Fruit fly (Drosophila melanogaster) whole organism, embryonic: ENCODE data around the gene Ugt35E2.

Experiments used
- Abd-B ChIP-seq: fragments of 200-800 bp; sonication (Bioruptor generic); optimal IDR thresholded peaks from 2 replicates; lab custom pipeline; 2018; ENCODE audit warnings: missing biosample characterization, mild to moderate bottlenecking, missing genetic modification characterization, moderate library complexity
- Asciz ChIP-seq: fragments of 200-800 bp; sonication (Bioruptor generic); optimal IDR thresholded peaks from 2 replicates; lab custom pipeline; 2017; ENCODE audit warnings: missing biosample characterization, mild to moderate bottlenecking, missing genetic modification characterization, missing genetic modification reagents
- Bdp1 ChIP-seq: fragments of 200-800 bp; sonication (Bioruptor generic); optimal IDR thresholded peaks from 3 replicates; lab custom pipeline; 2016; ENCODE audit warnings: missing biosample characterization, missing genetic modification characterization
- CG10543 ChIP-seq: fragments of 200-800 bp; sonication (Bioruptor generic); optimal IDR thresholded peaks from 3 replicates; lab custom pipeline; 2017; ENCODE audit warnings: missing biosample characterization, mild to moderate bottlenecking, missing genetic modification characterization, moderate library complexity
- CG10565 ChIP-seq: fragments of 200-800 bp; sonication (Bioruptor generic); optimal IDR thresholded peaks from 3 replicates; lab custom pipeline; 2016; ENCODE audit warnings: missing biosample characterization, mild to moderate bottlenecking, missing genetic modification characterization
- CG1233 ChIP-seq: fragments of 200-800 bp; sonication (Bioruptor generic); optimal IDR thresholded peaks from 4 replicates; lab custom pipeline; 2018; ENCODE audit warnings: missing biosample characterization, mild to moderate bottlenecking, missing genetic modification characterization
- CG12744 ChIP-seq: fragments of 200-800 bp; sonication (Bioruptor generic); optimal IDR thresholded peaks from 2 replicates; lab custom pipeline; 2016; ENCODE audit warnings: missing biosample characterization, missing genetic modification characterization
- CG1603 ChIP-seq: fragments of 200-800 bp; sonication (Bioruptor generic); optimal IDR thresholded peaks from 2 replicates; lab custom pipeline; 2019; ENCODE audit warnings: missing biosample characterization, mild to moderate bottlenecking, missing genetic modification characterization, moderate library complexity
- CG17359 ChIP-seq: fragments of 200-800 bp; sonication (Bioruptor generic); optimal IDR thresholded peaks from 3 replicates; lab custom pipeline; 2018; ENCODE audit warnings: missing biosample characterization, mild to moderate bottlenecking, missing genetic modification characterization, moderate library complexity
- CG17361 ChIP-seq: fragments of 200-800 bp; sonication (Bioruptor generic); IDR thresholded peaks from 3 replicates; pipeline ENCODE4 v1.3.6; 2022; ENCODE audit warnings: missing biosample characterization, missing genetic modification characterization
- CG2199 ChIP-seq: fragments of 200-800 bp; sonication (Bioruptor generic); IDR thresholded peaks from 3 replicates; pipeline ENCODE4 v1.3.6; 2022; ENCODE audit warnings: missing biosample characterization, missing genetic modification characterization
- CG3065 ChIP-seq: fragments of 200-800 bp; sonication (Bioruptor generic); optimal IDR thresholded peaks from 2 replicates; lab custom pipeline; 2016; ENCODE audit warnings: missing biosample characterization, missing genetic modification characterization
- CG4360 ChIP-seq: fragments of 200-800 bp; sonication (Bioruptor generic); IDR thresholded peaks from 2 replicates; pipeline ENCODE4 v1.3.6; 2022; ENCODE audit warnings: missing biosample characterization, missing genetic modification characterization
- CG4854 ChIP-seq: fragments of 200-800 bp; sonication (Bioruptor generic); optimal IDR thresholded peaks from 2 replicates; lab custom pipeline; 2016; ENCODE audit warnings: missing biosample characterization, missing genetic modification characterization, inconsistent platforms
- CG6765 ChIP-seq: fragments of 200-800 bp; sonication (Bioruptor generic); optimal IDR thresholded peaks from 3 replicates; lab custom pipeline; 2017; ENCODE audit warnings: missing biosample characterization, mild to moderate bottlenecking, missing genetic modification characterization
- CG7271 ChIP-seq: fragments of 200-800 bp; sonication (Bioruptor generic); optimal IDR thresholded peaks from 2 replicates; lab custom pipeline; 2018; ENCODE audit warnings: missing biosample characterization, mild to moderate bottlenecking, missing genetic modification characterization, moderate library complexity
- CG7963 ChIP-seq: fragments of 200-800 bp; sonication (Bioruptor generic); IDR thresholded peaks from 3 replicates; pipeline ENCODE4 v1.3.6; 2022; ENCODE audit warnings: missing biosample characterization, missing genetic modification characterization; ENCODE audit not compliant: partially characterized antibody
- CG9817 ChIP-seq: fragments of 200-800 bp; sonication (Bioruptor generic); optimal IDR thresholded peaks from 2 replicates; lab custom pipeline; 2018; ENCODE audit warnings: missing biosample characterization, mild to moderate bottlenecking, missing genetic modification characterization, moderate library complexity
- Dip2 ChIP-seq: fragments of 200-800 bp; sonication (Bioruptor generic); IDR thresholded peaks from 2 replicates; pipeline ENCODE4 v1.3.6; 2022; ENCODE audit warnings: missing biosample characterization, missing genetic modification characterization
- Dref ChIP-seq: fragments of 200-800 bp; sonication (Bioruptor generic); IDR thresholded peaks from 2 replicates; pipeline ENCODE4 v1.3.6; 2022; ENCODE audit warnings: missing biosample characterization, missing genetic modification characterization
- HLH54F ChIP-seq: fragments of 200-800 bp; sonication (Bioruptor generic); optimal IDR thresholded peaks from 3 replicates; lab custom pipeline; 2016; ENCODE audit warnings: missing biosample characterization, missing genetic modification characterization
- Hmx ChIP-seq: fragments of 200-800 bp; sonication (Bioruptor generic); optimal IDR thresholded peaks from 2 replicates; lab custom pipeline; 2016; ENCODE audit warnings: missing biosample characterization, missing genetic modification characterization
- Hr51 ChIP-seq, 2 experiments: fragments of 200-800 bp; sonication (Bioruptor generic); optimal IDR thresholded peaks; 2 replicates in 1 of 2; 3 replicates in 1 of 2; lab custom pipeline; 2016 to 2018; ENCODE audit warnings: missing biosample characterization in 2 of 2, missing genetic modification characterization in 2 of 2, mild to moderate bottlenecking in 1 of 2, moderate library complexity in 1 of 2
- MESR4 ChIP-seq: fragments of 200-800 bp; sonication (Bioruptor generic); optimal IDR thresholded peaks from 2 replicates; lab custom pipeline; 2018; ENCODE audit warnings: missing biosample characterization, mild to moderate bottlenecking, missing genetic modification characterization, moderate library complexity
- Nf-YB ChIP-seq: fragments of 200-800 bp; sonication (Bioruptor generic); optimal IDR thresholded peaks from 3 replicates; lab custom pipeline; 2019; ENCODE audit warnings: missing biosample characterization, mild to moderate bottlenecking, missing genetic modification characterization, moderate library complexity
- Rfx ChIP-seq: fragments of 200-800 bp; sonication (Bioruptor generic); IDR thresholded peaks from 2 replicates; pipeline ENCODE4 v1.3.6; 2022; ENCODE audit warnings: missing biosample characterization, missing genetic modification characterization
- Rx ChIP-seq: fragments of 200-800 bp; sonication (Bioruptor generic); IDR thresholded peaks from 2 replicates; pipeline ENCODE4 v1.3.6; 2022; ENCODE audit warnings: missing biosample characterization, missing genetic modification characterization
- Sry-β ChIP-seq: fragments of 200-800 bp; sonication (Bioruptor generic); optimal IDR thresholded peaks from 2 replicates; lab custom pipeline; 2018; ENCODE audit warnings: missing biosample characterization, mild to moderate bottlenecking, missing genetic modification characterization, moderate library complexity
- Xbp1 ChIP-seq: fragments of 200-800 bp; sonication (Bioruptor generic); optimal IDR thresholded peaks from 3 replicates; lab custom pipeline; 2016; ENCODE audit warnings: missing biosample characterization, mild to moderate bottlenecking, missing genetic modification characterization
- az2 ChIP-seq: fragments of 200-800 bp; sonication (Bioruptor generic); optimal IDR thresholded peaks from 3 replicates; lab custom pipeline; 2016; ENCODE audit warnings: missing biosample characterization, missing genetic modification characterization
- bab2 ChIP-seq: fragments of 200-800 bp; sonication (Bioruptor generic); optimal IDR thresholded peaks from 2 replicates; lab custom pipeline; 2016; ENCODE audit warnings: missing biosample characterization, missing genetic modification characterization
- bowl ChIP-seq: fragments of 200-800 bp; sonication (Bioruptor generic); IDR thresholded peaks from 2 replicates; pipeline ENCODE4 v1.3.6; 2022; ENCODE audit warnings: missing biosample characterization, missing genetic modification characterization
- br ChIP-seq: fragments of >200 bp; optimal IDR thresholded peaks from 2 replicates; lab custom pipeline; 2017
- caup ChIP-seq: fragments of 200-800 bp; sonication (Bioruptor generic); optimal IDR thresholded peaks from 3 replicates; lab custom pipeline; 2017; ENCODE audit warnings: missing biosample characterization, mild to moderate bottlenecking, missing genetic modification characterization, moderate library complexity; ENCODE audit not compliant: severe bottlenecking
- corto ChIP-seq: fragments of 200-800 bp; sonication (Bioruptor generic); optimal IDR thresholded peaks from 2 replicates; lab custom pipeline; 2016; ENCODE audit warnings: missing biosample characterization, mild to moderate bottlenecking, missing genetic modification characterization, moderate library complexity
- dmrt11E ChIP-seq: fragments of 200-800 bp; sonication (Bioruptor generic); optimal IDR thresholded peaks from 3 replicates; lab custom pipeline; 2018; ENCODE audit warnings: missing biosample characterization, mild to moderate bottlenecking, missing genetic modification characterization, moderate library complexity
- gsb ChIP-seq: fragments of 200-800 bp; sonication (Bioruptor generic); IDR thresholded peaks from 2 replicates; pipeline ENCODE4 v1.3.6; 2022; ENCODE audit warnings: missing biosample characterization, missing genetic modification characterization
- inv ChIP-seq: fragments of 200-800 bp; sonication (Bioruptor generic); IDR thresholded peaks from 2 replicates; pipeline ENCODE4 v1.3.6; 2022; ENCODE audit warnings: missing biosample characterization, missing genetic modification characterization; ENCODE audit not compliant: partially characterized antibody
- lbe ChIP-seq: fragments of 200-800 bp; sonication (Bioruptor generic); optimal IDR thresholded peaks from 2 replicates; lab custom pipeline; 2016; ENCODE audit warnings: missing biosample characterization, mild to moderate bottlenecking, missing genetic modification characterization
- maf-S ChIP-seq: fragments of 200-800 bp; sonication (Bioruptor generic); optimal IDR thresholded peaks from 2 replicates; lab custom pipeline; 2016; ENCODE audit warnings: missing biosample characterization, missing genetic modification characterization
- nmo ChIP-seq: fragments of 200-800 bp; sonication (Bioruptor generic); optimal IDR thresholded peaks from 2 replicates; lab custom pipeline; 2018; ENCODE audit warnings: missing biosample characterization, mild to moderate bottlenecking, missing genetic modification characterization, moderate library complexity
- p53 ChIP-seq: fragments of 200-800 bp; sonication (Bioruptor generic); optimal IDR thresholded peaks from 2 replicates; lab custom pipeline; 2016; ENCODE audit warnings: missing biosample characterization, missing genetic modification characterization
- pnt ChIP-seq: fragments of 200-800 bp; sonication (Bioruptor generic); optimal IDR thresholded peaks from 3 replicates; lab custom pipeline; 2016; ENCODE audit warnings: missing biosample characterization, missing genetic modification characterization
- sd ChIP-seq: fragments of 200-800 bp; sonication (Bioruptor generic); optimal IDR thresholded peaks from 3 replicates; lab custom pipeline; 2018; ENCODE audit warnings: missing biosample characterization, mild to moderate bottlenecking, missing genetic modification characterization, moderate library complexity
- sisA ChIP-seq: fragments of 200-800 bp; sonication (Bioruptor generic); IDR thresholded peaks from 2 replicates; pipeline ENCODE4 v1.3.6; 2022; ENCODE audit warnings: missing biosample characterization, missing genetic modification characterization
- slou ChIP-seq: fragments of 200-800 bp; sonication (Bioruptor generic); optimal IDR thresholded peaks from 3 replicates; lab custom pipeline; 2016; ENCODE audit warnings: missing biosample characterization, missing genetic modification characterization
- tin ChIP-seq: fragments of 200-800 bp; sonication (Bioruptor generic); optimal IDR thresholded peaks from 3 replicates; lab custom pipeline; 2016; ENCODE audit warnings: missing biosample characterization, missing genetic modification characterization
- trh ChIP-seq: fragments of 200-800 bp; sonication (Bioruptor generic); optimal IDR thresholded peaks from 2 replicates; lab custom pipeline; 2016; ENCODE audit warnings: missing biosample characterization, missing genetic modification characterization
- vnd ChIP-seq: fragments of 200-800 bp; sonication (Bioruptor generic); IDR thresholded peaks from 3 replicates; pipeline ENCODE4 v1.3.6; 2022; ENCODE audit warnings: missing biosample characterization, missing genetic modification characterization; ENCODE audit not compliant: partially characterized antibody

The Ugt35E2 gene

dm6 chr3R:11196648-11197388 is 29.0 kb upstream of the Ugt35E2 start (continued):
- TF ChIP-seq tin (GFP tag; lab: Kevin White, UChicago) (peak; percentile 97), vnd (GFP tag; lab: Robert Waterston, UW) (no peak), CG7963 (GFP tag; lab: Robert Waterston, UW) (no peak), sd (peak; percentile 94), CG3065 (peak; percentile 92), Dip2 (GFP tag; lab: Robert Waterston, UW) (peak; percentile 80), lbe (GFP tag; lab: Kevin White, UChicago) (peak; percentile 85), Rx (GFP tag; lab: Robert Waterston, UW) (peak; percentile 90), CG1603 (tag; lab: Kevin White, UChicago) (peak; percentile 61), bab2 (GFP tag; lab: Kevin White, UChicago) (peak; percentile 98), Asciz (GFP tag; lab: Kevin White, UChicago) (peak; percentile 99), corto (GFP tag; lab: Kevin White, UChicago) (peak; percentile 83), maf-S (GFP tag; lab: Kevin White, UChicago) (peak; percentile 81), sisA (GFP tag; lab: Robert Waterston, UW) (peak; percentile 99), Hmx (GFP tag; lab: Kevin White, UChicago) (peak; percentile 82), slou (GFP tag; lab: Kevin White, UChicago) (peak; percentile 98), Bdp1 (GFP tag; lab: Kevin White, UChicago) (peak; percentile 80), az2 (GFP tag; lab: Kevin White, UChicago) (peak; percentile 96), HLH54F (peak; percentile 92), bowl (GFP tag; lab: Robert Waterston, UW) (peak; percentile 91), br (lab: Kevin White, UChicago) (no peak), CG12744 (GFP tag; lab: Kevin White, UChicago) (peak; percentile 63), trh (GFP tag; lab: Kevin White, UChicago) (peak; percentile 98), CG1233 (GFP tag; lab: Kevin White, UChicago) (peak; percentile 99), CG10565 (GFP tag; lab: Kevin White, UChicago) (peak; percentile 77), CG4854 (GFP tag; lab: Kevin White, UChicago) (peak; percentile 85), CG7271 (peak; percentile 85), Rfx (peak; percentile 98), CG17361 (GFP tag; lab: Robert Waterston, UW) (peak; percentile 100), CG6765 (peak; percentile 98), inv (GFP tag; lab: Robert Waterston, UW) (no peak), Hr51 (GFP tag; optimal IDR thresholded peaks at IDR 0.05; lab: Kevin White, UChicago) (peak; percentile 93 to 100), p53 (GFP tag; lab: Kevin White, UChicago) (peak; percentile 29), Dref (GFP tag; lab: Robert Waterston, UW) (peak; percentile 44), Sry-β (GFP tag; lab: Kevin White, UChicago) (peak; percentile 64), Xbp1 (peak; percentile 97), caup (GFP tag; lab: Kevin White, UChicago) (peak; percentile 98), CG9817 (tag; lab: Kevin White, UChicago) (peak; percentile 98), gsb (GFP tag; lab: Robert Waterston, UW) (peak; percentile 96), Abd-B (GFP tag; lab: Kevin White, UChicago) (peak; percentile 100), Nf-YB (GFP tag; lab: Kevin White, UChicago) (peak; percentile 89), dmrt11E (tag; lab: Kevin White, UChicago) (peak; percentile 90), pnt (GFP tag; lab: Kevin White, UChicago) (peak; percentile 81), MESR4 (peak; percentile 19), nmo (GFP tag; lab: Kevin White, UChicago) (peak; percentile 100), CG17359 (tag; lab: Kevin White, UChicago) (peak; percentile 99), CG2199 (peak; percentile 96), CG10543 (peak; percentile 97), CG4360 (GFP tag; lab: Robert Waterston, UW) (peak; percentile 70)
